ENCODE assay signal across 1 worm cellular context in genomic region chrV:4731154-4731961, ce11.
TF ChIP-seq lines count a peak whose summit lies in the region.

Gene F39G3.3 (plus strand): TSS chrV:4731911.

TF ChIP-seq in whole organism, L1 larva, 84 proteins besides CTCF, POLR2A, EP300 and RAD21 (continued from another document):
- TF ChIP-seq fkh-4 (tag; optimal IDR thresholded peaks at IDR 0.05; lab: Kevin White, UChicago; ENCODE audit: borderline replicate concordance) = peak; percentile 9
- TF ChIP-seq mab-9 (GFP tag; IDR thresholded peaks at IDR 0.05; lab: Robert Waterston, UW) = no peak
- no peak for TF ChIP-seq efl-3 (GFP tag; optimal IDR thresholded peaks at IDR 0.05; lab: Kevin White, UChicago)
- TF ChIP-seq isw-1 (GFP tag; IDR thresholded peaks at IDR 0.05; lab: Robert Waterston, UW) = peak; percentile 6; the same call in 1 of the 2 replicates
- no peak for TF ChIP-seq ces-1 (GFP tag; optimal IDR thresholded peaks at IDR 0.05; lab: Kevin White, UChicago)
- no peak for TF ChIP-seq nhr-11 (tag; optimal IDR thresholded peaks at IDR 0.05; lab: Kevin White, UChicago)
- no peak for TF ChIP-seq ceh-90 (tag; optimal IDR thresholded peaks at IDR 0.05; lab: Kevin White, UChicago)
- TF ChIP-seq ztf-11 (tag; optimal IDR thresholded peaks at IDR 0.05; lab: Kevin White, UChicago) = peak in 1 of 2 experiments; percentile 7
- no peak for TF ChIP-seq nhr-12 (tag; optimal IDR thresholded peaks at IDR 0.05; lab: Kevin White, UChicago)
- peak; percentile 36 to 55 (median 43) for TF ChIP-seq ceh-82 (tag; optimal IDR thresholded peaks at IDR 0.05; lab: Kevin White, UChicago)
- TF ChIP-seq nhr-28 (tag; optimal IDR thresholded peaks at IDR 0.05; lab: Kevin White, UChicago) = no peak
- TF ChIP-seq fkh-10 (GFP tag; optimal IDR thresholded peaks at IDR 0.05; lab: Kevin White, UChicago) = no peak
- TF ChIP-seq lin-39 (tag; optimal IDR thresholded peaks at IDR 0.05; lab: Kevin White, UChicago) = peak; percentile 81
- TF ChIP-seq tlp-1 (tag; optimal IDR thresholded peaks at IDR 0.05; lab: Kevin White, UChicago) = no peak
- TF ChIP-seq elt-3 (tag; optimal IDR thresholded peaks at IDR 0.05; lab: Kevin White, UChicago) = peak in 1 of 6 experiments; percentile 10
- no peak for TF ChIP-seq zag-1 (tag; optimal IDR thresholded peaks at IDR 0.05; lab: Kevin White, UChicago)
- no peak for TF ChIP-seq hlh-4 (tag; optimal IDR thresholded peaks at IDR 0.05; lab: Kevin White, UChicago)
- TF ChIP-seq unc-30 (tag; optimal IDR thresholded peaks at IDR 0.05; lab: Kevin White, UChicago) = no peak
- peak; percentile 24 to 49 for TF ChIP-seq lin-35 (GFP tag; optimal IDR thresholded peaks at IDR 0.05; lab: Kevin White, UChicago)
- TF ChIP-seq egl-13 (tag; optimal IDR thresholded peaks at IDR 0.05; lab: Kevin White, UChicago) = peak; percentile 29
- TF ChIP-seq unc-98 (GFP tag; IDR thresholded peaks at IDR 0.05; lab: Robert Waterston, UW) = no peak
- peak; percentile 36 for TF ChIP-seq vab-15 (tag; optimal IDR thresholded peaks at IDR 0.05; lab: Kevin White, UChicago)
